Fruit fly (Drosophila melanogaster) whole organism, adult: ENCODE data around the gene lin-28.

Experiments
- CG11617 ChIP-seq: fragments of 200-800 bp; sonication (Bioruptor generic); optimal IDR thresholded peaks from 2 replicates; lab custom pipeline; 2017; ENCODE audit warnings: mild to moderate bottlenecking, missing biosample characterization, missing genetic modification reagents, missing genetic modification characterization
- CG12768 ChIP-seq: fragments of 200-800 bp; sonication (Bioruptor generic); optimal IDR thresholded peaks from 2 replicates; lab custom pipeline; 2017; ENCODE audit warnings: missing biosample characterization, missing genetic modification characterization, mild to moderate bottlenecking, moderate library complexity, missing genetic modification reagents
- CG14711 ChIP-seq: fragments of 200-800 bp; sonication (Bioruptor generic); optimal IDR thresholded peaks from 2 replicates; lab custom pipeline; 2018; ENCODE audit warnings: missing biosample characterization, mild to moderate bottlenecking, missing genetic modification characterization, moderate library complexity
- CG1620 ChIP-seq: fragments of 200-800 bp; sonication (Bioruptor generic); optimal IDR thresholded peaks from 2 replicates; lab custom pipeline; 2016; ENCODE audit warnings: missing biosample characterization, missing genetic modification characterization
- CG33017 ChIP-seq: fragments of 200-800 bp; sonication (Bioruptor generic); optimal IDR thresholded peaks from 2 replicates; lab custom pipeline; 2018; ENCODE audit warnings: missing biosample characterization, mild to moderate bottlenecking, missing genetic modification characterization, moderate library complexity
- CG7045 ChIP-seq: fragments of 200-800 bp; sonication (Bioruptor generic); optimal IDR thresholded peaks from 2 replicates; lab custom pipeline; 2017; ENCODE audit warnings: missing biosample characterization, mild to moderate bottlenecking, missing genetic modification characterization
- cnc ChIP-seq, 2 experiments: fragments of >200 bp; optimal IDR thresholded peaks; 2 replicates each; lab custom pipeline; 2017
- kay ChIP-seq: fragments of 200-800 bp; sonication (Bioruptor generic); peaks from one replicate; lab custom pipeline; 2016; ENCODE audit warnings: missing biosample characterization, missing genetic modification characterization, borderline replicate concordance
- toe ChIP-seq: fragments of 200-800 bp; sonication (Bioruptor generic); optimal IDR thresholded peaks from 2 replicates; lab custom pipeline; 2016; ENCODE audit warnings: missing biosample characterization, missing genetic modification characterization

DNA sequence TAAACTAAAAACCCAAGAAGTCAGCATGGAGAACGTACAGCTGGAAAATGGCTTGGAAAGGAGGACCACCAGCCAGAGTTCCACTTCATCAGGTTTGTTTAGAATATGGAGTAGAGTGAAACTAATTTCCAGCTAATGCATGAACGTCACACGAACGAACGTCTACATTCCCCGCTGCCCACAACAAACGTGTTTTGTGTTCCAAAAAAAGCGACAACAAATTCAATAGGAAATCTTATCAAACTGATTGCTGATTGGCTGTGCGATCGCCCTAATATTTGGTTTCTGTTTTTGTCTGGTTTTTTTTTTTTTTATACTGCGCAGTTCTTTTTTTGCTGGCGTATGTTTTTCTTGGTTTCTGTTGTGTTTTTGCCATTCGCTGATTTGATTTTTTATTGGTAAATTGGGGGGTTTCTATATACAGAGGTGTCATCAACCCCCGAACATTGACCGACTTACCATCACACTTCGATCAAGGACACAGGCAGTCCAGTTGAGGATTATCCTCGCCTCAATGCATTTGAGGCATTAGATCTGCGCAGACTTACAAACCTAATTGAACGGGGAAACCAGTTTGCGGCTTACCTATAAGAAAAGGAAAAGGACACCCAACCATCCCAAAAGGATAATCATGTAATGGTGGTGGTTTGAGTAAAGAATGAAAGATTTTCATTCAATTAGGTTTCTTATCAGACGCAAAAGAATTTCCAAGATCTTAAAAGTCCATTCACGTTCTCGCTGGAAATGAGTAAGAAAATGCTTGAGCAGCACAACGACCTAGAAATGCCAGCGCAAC lies 672 bp downstream of the lin-28 start:
- TF ChIP-seq CG1620 (GFP tag; lab: Kevin White, UChicago) (no peak), cnc (optimal IDR thresholded peaks at IDR 0.05; lab: Kevin White, UChicago) (no peak), CG12768 (GFP tag; lab: Kevin White, UChicago) (no peak), CG33017 (no peak), toe (GFP tag; lab: Kevin White, UChicago) (no peak), kay (GFP tag; lab: Kevin White, UChicago) (no peak), CG7045 (GFP tag; lab: Kevin White, UChicago) (no peak), CG11617 (no peak), CG14711 (tag; lab: Kevin White, UChicago) (no peak)
